Worm (Caenorhabditis elegans) whole organism, L1 larva: ENCODE data around the gene cpf-1.

ENCODE experiments used
- C16A3.4 ChIP-seq: fragments of 150-350 bp; optimal IDR thresholded peaks from 2 replicates; lab custom pipeline; 2014; ENCODE audit warnings: missing biosample characterization, missing genetic modification characterization
- F16B12.6 ChIP-seq: fragments of 150-350 bp; optimal IDR thresholded peaks from 2 replicates; lab custom pipeline; 2014; ENCODE audit warnings: missing biosample characterization, missing genetic modification characterization
- aha-1 ChIP-seq: fragments of 150-350 bp; optimal IDR thresholded peaks from 2 replicates; lab custom pipeline; 2014; ENCODE audit warnings: missing biosample characterization, missing genetic modification characterization
- ama-1 ChIP-seq: fragments of 150-350 bp; optimal IDR thresholded peaks from 2 replicates; lab custom pipeline; 2014
- blmp-1 ChIP-seq: fragments of 150-350 bp; optimal IDR thresholded peaks from 2 replicates; lab custom pipeline; 2014; ENCODE audit warnings: missing biosample characterization, missing genetic modification characterization
- ceh-63 ChIP-seq: fragments of 200-800 bp; sonication (Bioruptor generic); optimal IDR thresholded peaks from 2 replicates; lab custom pipeline; 2018; ENCODE audit warnings: mild to moderate bottlenecking, missing genetic modification characterization, missing compliant biosample characterization
- ceh-8 ChIP-seq: fragments of 200-800 bp; sonication (Bioruptor generic); optimal IDR thresholded peaks from 2 replicates; lab custom pipeline; 2018; ENCODE audit warnings: mild to moderate bottlenecking, missing genetic modification characterization, moderate library complexity, missing compliant biosample characterization
- ceh-82 ChIP-seq, 3 experiments: fragments of 150-350 bp in 1 of 3; sonication (generic microtip) in 2 of 3; optimal IDR thresholded peaks; 2 replicates each; lab custom pipeline; 2014 to 2017; ENCODE audit warnings: missing biosample characterization in 3 of 3, missing genetic modification characterization in 3 of 3
- dpl-1 ChIP-seq, 3 experiments: fragments of 150-350 bp in 2 of 3; sonication (generic microtip) in 1 of 3; optimal IDR thresholded peaks; 2 replicates each; lab custom pipeline; 2014 to 2017; ENCODE audit warnings: missing biosample characterization in 3 of 3, missing genetic modification characterization in 3 of 3, missing genetic modification reagents in 3 of 3
- dsc-1 ChIP-seq: sonication (generic microtip); optimal IDR thresholded peaks from 2 replicates; lab custom pipeline; 2016; ENCODE audit warnings: mild to moderate bottlenecking, missing genetic modification characterization, missing compliant biosample characterization
- fkh-10 ChIP-seq: sonication (generic microtip); optimal IDR thresholded peaks from 2 replicates; lab custom pipeline; 2017; ENCODE audit warnings: missing biosample characterization, missing genetic modification reagents, missing genetic modification characterization
- fkh-4 ChIP-seq: sonication (generic microtip); optimal IDR thresholded peaks from 2 replicates; lab custom pipeline; 2016; ENCODE audit warnings: missing compliant biosample characterization, missing genetic modification characterization, borderline replicate concordance
- fkh-8 ChIP-seq: sonication (generic microtip); optimal IDR thresholded peaks from 2 replicates; lab custom pipeline; 2016; ENCODE audit warnings: mild to moderate bottlenecking, missing genetic modification characterization, missing compliant biosample characterization
- fos-1 ChIP-seq: fragments of 150-350 bp; optimal IDR thresholded peaks from 2 replicates; lab custom pipeline; 2014; ENCODE audit warnings: missing biosample characterization, missing genetic modification characterization
- grh-1 ChIP-seq: fragments of 200-800 bp; sonication (Bioruptor generic); IDR thresholded peaks from 2 replicates; pipeline ENCODE4 v1.3.6; 2022; ENCODE audit warnings: missing genetic modification reagents, missing genetic modification characterization, missing compliant biosample characterization
- hlh-17 ChIP-seq: fragments of 200-800 bp; sonication (Bioruptor generic); optimal IDR thresholded peaks from 2 replicates; lab custom pipeline; 2018; ENCODE audit warnings: missing genetic modification characterization, mild to moderate bottlenecking, missing compliant biosample characterization, moderate library complexity, borderline replicate concordance
- hlh-4 ChIP-seq: sonication (generic microtip); optimal IDR thresholded peaks from 2 replicates; lab custom pipeline; 2016; ENCODE audit warnings: mild to moderate bottlenecking, missing genetic modification characterization, missing compliant biosample characterization
- hpl-2 ChIP-seq: fragments of 150-350 bp; optimal IDR thresholded peaks from 2 replicates; lab custom pipeline; 2014; ENCODE audit warnings: missing biosample characterization, missing genetic modification reagents, missing genetic modification characterization
- irx-1 ChIP-seq: sonication (generic microtip); optimal IDR thresholded peaks from 2 replicates; lab custom pipeline; 2016; ENCODE audit warnings: missing genetic modification characterization, missing compliant biosample characterization
- jun-1 ChIP-seq: fragments of 150-350 bp; optimal IDR thresholded peaks from 2 replicates; lab custom pipeline; 2014; ENCODE audit warnings: missing biosample characterization, missing genetic modification reagents, missing genetic modification characterization
- lin-14 ChIP-seq: fragments of 200-800 bp; sonication (Bioruptor generic); optimal IDR thresholded peaks from 2 replicates; lab custom pipeline; 2018; ENCODE audit warnings: mild to moderate bottlenecking, missing genetic modification characterization, moderate library complexity, missing compliant biosample characterization
- lin-35 ChIP-seq, 2 experiments: fragments of 150-350 bp; optimal IDR thresholded peaks; 2 replicates each; lab custom pipeline; 2014; ENCODE audit warnings: missing biosample characterization in 2 of 2, missing genetic modification characterization in 2 of 2, missing genetic modification reagents in 2 of 2
- lin-39 ChIP-seq: fragments of 150-350 bp; optimal IDR thresholded peaks from 2 replicates; lab custom pipeline; 2014; ENCODE audit warnings: missing biosample characterization, missing genetic modification reagents, missing genetic modification characterization
- lsy-2 ChIP-seq, 2 experiments: fragments of 150-350 bp; optimal IDR thresholded peaks; 2 replicates each; lab custom pipeline; 2014; ENCODE audit warnings: missing biosample characterization in 2 of 2, missing genetic modification characterization in 2 of 2
- mab-9 ChIP-seq: fragments of 200-800 bp; sonication (Bioruptor generic); IDR thresholded peaks from 2 replicates; pipeline ENCODE4 v1.3.6; 2022; ENCODE audit warnings: missing genetic modification reagents, missing genetic modification characterization, missing compliant biosample characterization
- mef-2 ChIP-seq: fragments of 150-350 bp; optimal IDR thresholded peaks from 2 replicates; lab custom pipeline; 2014; ENCODE audit warnings: missing biosample characterization, missing genetic modification characterization
- nhr-12 ChIP-seq: sonication (generic microtip); optimal IDR thresholded peaks from 2 replicates; lab custom pipeline; 2017; ENCODE audit warnings: missing biosample characterization, missing genetic modification characterization
- nhr-237 ChIP-seq: fragments of 150-350 bp; optimal IDR thresholded peaks from 2 replicates; lab custom pipeline; 2014; ENCODE audit warnings: missing biosample characterization, missing genetic modification characterization
- nhr-47 ChIP-seq: sonication (generic microtip); optimal IDR thresholded peaks from 2 replicates; lab custom pipeline; 2016; ENCODE audit warnings: mild to moderate bottlenecking, missing genetic modification characterization, moderate library complexity, missing compliant biosample characterization
- nhr-85 ChIP-seq: sonication (generic microtip); peaks from one replicate; lab custom pipeline; 2016; ENCODE audit warnings: missing genetic modification characterization, inconsistent platforms, missing compliant biosample characterization
- nhr-90 ChIP-seq: sonication (generic microtip); optimal IDR thresholded peaks from 2 replicates; lab custom pipeline; 2016; ENCODE audit warnings: mild to moderate bottlenecking, missing genetic modification characterization, missing compliant biosample characterization; ENCODE audit not compliant: poor library complexity
- pag-3 ChIP-seq: sonication (generic microtip); optimal IDR thresholded peaks from 2 replicates; lab custom pipeline; 2017; ENCODE audit warnings: missing genetic modification characterization, mild to moderate bottlenecking, missing compliant biosample characterization, antibody characterized with exemption, borderline replicate concordance; ENCODE audit not compliant: insufficient read depth
- rnt-1 ChIP-seq: sonication (generic microtip); optimal IDR thresholded peaks from 2 replicates; lab custom pipeline; 2016; ENCODE audit warnings: mild to moderate bottlenecking, missing genetic modification characterization, moderate library complexity, missing compliant biosample characterization
- skn-1 ChIP-seq: fragments of 150-350 bp; optimal IDR thresholded peaks from 2 replicates; lab custom pipeline; 2014; ENCODE audit warnings: missing biosample characterization, missing genetic modification characterization
- snu-23 ChIP-seq: sonication (generic microtip); optimal IDR thresholded peaks from 2 replicates; lab custom pipeline; 2016; ENCODE audit warnings: missing genetic modification characterization, missing compliant biosample characterization
- sox-4 ChIP-seq: sonication (generic microtip); optimal IDR thresholded peaks from 2 replicates; lab custom pipeline; 2016; ENCODE audit warnings: missing genetic modification characterization, missing compliant biosample characterization
- tbx-2 ChIP-seq: sonication (generic microtip); optimal IDR thresholded peaks from 2 replicates; lab custom pipeline; 2016; ENCODE audit warnings: missing genetic modification characterization, missing compliant biosample characterization
- tlp-1 ChIP-seq: fragments of 150-350 bp; optimal IDR thresholded peaks from 2 replicates; lab custom pipeline; 2014; ENCODE audit warnings: missing biosample characterization, missing genetic modification characterization
- unc-130 ChIP-seq: fragments of 150-350 bp; optimal IDR thresholded peaks from 2 replicates; lab custom pipeline; 2017; ENCODE audit warnings: missing biosample characterization, missing genetic modification characterization, inconsistent platforms
- unc-30 ChIP-seq: sonication (generic microtip); optimal IDR thresholded peaks from 2 replicates; lab custom pipeline; 2017; ENCODE audit warnings: missing biosample characterization, missing genetic modification characterization
- unc-62 ChIP-seq: fragments of 150-350 bp; optimal IDR thresholded peaks from 2 replicates; lab custom pipeline; 2014; ENCODE audit warnings: missing biosample characterization, missing genetic modification reagents, missing genetic modification characterization
- unc-98 ChIP-seq: fragments of 200-800 bp; sonication (Bioruptor generic); IDR thresholded peaks from 2 replicates; pipeline ENCODE4 v1.3.6; 2022; ENCODE audit warnings: missing genetic modification characterization, missing compliant biosample characterization
- vab-15 ChIP-seq: sonication (generic microtip); optimal IDR thresholded peaks from 2 replicates; lab custom pipeline; 2017; ENCODE audit warnings: missing genotype, mild to moderate bottlenecking, missing genetic modification characterization, missing compliant biosample characterization
- ztf-11 ChIP-seq, 2 experiments: sonication (generic microtip); optimal IDR thresholded peaks; 2 replicates each; lab custom pipeline; 2016 to 2017; ENCODE audit warnings: missing genetic modification characterization in 2 of 2, missing biosample characterization in 1 of 2, missing compliant biosample characterization in 1 of 2
- ztf-4 ChIP-seq: fragments of 150-350 bp; optimal IDR thresholded peaks from 2 replicates; lab custom pipeline; 2014; ENCODE audit warnings: missing biosample characterization, missing genetic modification characterization

The cpf-1 gene

DNA sequence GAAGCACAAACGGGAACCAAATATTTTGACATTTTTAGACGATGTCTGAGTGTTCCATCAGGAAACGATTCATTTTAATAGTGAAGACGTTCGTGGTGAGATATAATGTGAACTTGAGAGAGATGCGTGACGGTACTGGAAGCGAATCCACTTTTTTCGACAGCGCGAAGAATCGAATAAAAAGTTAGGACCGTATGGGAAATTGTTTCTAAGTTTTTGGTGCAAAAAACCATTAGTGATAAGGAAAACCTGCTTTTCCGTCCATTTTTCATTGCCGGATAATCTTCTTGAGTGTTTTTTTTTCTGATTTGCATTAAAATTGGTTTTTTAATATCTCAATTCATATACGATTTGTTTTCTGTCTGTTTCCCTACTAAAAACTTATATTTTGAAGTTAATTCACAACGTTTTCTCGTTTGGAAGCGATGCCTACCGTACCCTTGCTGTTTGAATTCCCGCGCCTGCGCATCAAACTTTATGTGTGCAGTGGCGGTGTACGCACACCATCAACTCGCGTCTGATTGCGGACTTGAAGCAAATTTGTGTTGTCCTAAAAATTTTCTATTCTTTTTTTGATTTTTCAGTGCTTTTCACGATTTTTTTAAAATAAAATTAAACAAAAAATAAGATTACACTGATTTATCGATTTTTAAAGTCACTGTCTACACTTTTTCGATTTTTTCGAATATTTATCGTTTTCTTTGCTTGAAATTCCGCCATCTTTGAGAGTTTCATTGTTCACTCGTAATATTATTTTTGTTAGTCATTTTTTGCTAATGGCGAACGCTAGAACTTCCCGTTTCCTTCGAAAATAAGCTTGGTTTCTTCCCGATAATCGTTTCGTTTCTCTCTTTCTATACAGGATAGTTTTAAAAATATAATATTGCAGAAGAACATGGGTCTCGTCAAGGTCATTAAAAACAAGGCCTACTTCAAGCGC is 32.9 kb downstream of the cpf-1 start, which contains the start of the genes col-38 and rpl-5 (continued):
- TF ChIP-seq ztf-11 (tag; optimal IDR thresholded peaks at IDR 0.05; lab: Kevin White, UChicago) (peak in 1 of 2 experiments; percentile 56), ama-1 (lab: Kevin White, UChicago) (no peak), unc-98 (GFP tag; lab: Robert Waterston, UW) (no peak), unc-130 (tag; lab: Kevin White, UChicago) (peak; percentile 96), skn-1 (tag; lab: Kevin White, UChicago) (peak; percentile 94), fkh-10 (GFP tag; lab: Kevin White, UChicago) (peak; percentile 72), lin-14 (GFP tag; lab: Kevin White, UChicago) (peak; percentile 93), ceh-8 (GFP tag; lab: Kevin White, UChicago) (peak; percentile 60), dsc-1 (tag; lab: Kevin White, UChicago) (peak; percentile 82), irx-1 (tag; lab: Kevin White, UChicago) (peak; percentile 54)

DNA sequence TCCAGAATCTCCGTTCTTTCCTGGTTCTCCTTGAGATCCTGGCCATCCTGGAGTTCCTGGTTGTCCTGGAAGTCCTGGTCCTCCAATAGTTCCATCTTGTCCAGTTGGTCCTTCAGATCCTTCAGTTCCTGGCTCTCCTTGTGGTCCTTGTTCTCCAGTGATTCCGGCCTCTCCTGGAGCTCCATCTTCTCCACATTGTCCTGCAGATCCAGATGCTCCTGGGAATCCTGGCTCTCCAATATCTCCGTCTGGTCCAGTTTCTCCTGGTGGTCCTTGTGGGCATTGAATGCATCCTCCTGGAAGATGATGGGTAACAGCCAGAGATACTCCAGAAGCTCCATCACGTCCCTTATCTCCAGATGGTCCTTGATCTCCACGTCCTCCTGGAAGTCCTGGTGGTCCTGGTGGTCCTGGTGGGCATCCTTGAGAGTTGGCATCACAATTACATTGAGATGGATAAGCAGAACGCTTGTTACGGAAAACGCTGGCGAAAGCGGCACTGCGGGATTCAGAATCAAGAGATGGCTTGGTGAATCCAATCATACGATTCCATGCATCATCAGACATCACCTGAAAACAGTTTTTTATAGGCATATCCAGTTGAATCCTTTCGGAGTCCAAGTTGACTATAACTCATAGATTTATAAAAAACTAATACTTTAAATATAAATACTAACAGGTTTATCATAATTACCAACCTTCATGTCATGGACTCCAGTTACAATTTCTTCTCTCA is 33.8 kb downstream of the cpf-1 start:
- TF ChIP-seq fkh-8 (no peak), pag-3 (tag; lab: Kevin White, UChicago) (no peak)

DNA sequence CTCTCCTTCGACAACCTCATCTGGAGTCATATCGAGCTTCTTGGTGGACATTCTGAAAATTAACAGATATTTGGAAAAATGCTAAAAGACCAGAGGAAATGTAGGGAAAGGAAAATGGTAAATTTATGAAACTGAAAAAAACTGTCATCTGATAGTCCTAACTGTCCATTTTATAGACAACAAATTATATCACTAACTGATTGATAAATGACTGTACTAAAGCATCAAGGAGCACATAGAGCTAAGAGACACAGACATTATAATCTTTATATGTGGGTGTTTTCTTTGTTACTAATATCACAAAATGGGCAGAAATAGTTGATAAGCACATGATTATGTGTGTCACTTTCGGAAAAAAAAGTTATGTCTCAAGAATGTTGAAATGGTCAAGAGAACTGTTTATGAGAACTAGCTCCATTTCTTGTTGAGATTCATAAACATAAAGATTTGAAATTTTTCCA is 35.4 kb downstream of the cpf-1 start, which contains the start of gene F54C9.3:
F54C9.3 (minus strand) TSS at position 51 of the 461 bp plus-strand sequence.
- TF ChIP-seq jun-1 (peak; percentile 30), nhr-85 (tag; lab: Kevin White, UChicago) (no peak), aha-1 (tag; lab: Kevin White, UChicago) (no peak), lin-35 (GFP tag; optimal IDR thresholded peaks at IDR 0.05; lab: Kevin White, UChicago) (peak in 1 of 2 experiments; percentile 54), nhr-47 (no peak), snu-23 (GFP tag; lab: Kevin White, UChicago) (no peak), nhr-237 (tag; lab: Kevin White, UChicago) (no peak), tbx-2 (tag; lab: Kevin White, UChicago) (no peak), dsc-1 (tag; lab: Kevin White, UChicago) (no peak), dpl-1 (GFP tag; optimal IDR thresholded peaks at IDR 0.05; lab: Kevin White, UChicago) (peak in 1 of 3 experiments; percentile 27), mef-2 (no peak), hlh-17 (GFP tag; lab: Kevin White, UChicago) (no peak), fkh-10 (GFP tag; lab: Kevin White, UChicago) (no peak), ztf-4 (no peak), ceh-63 (no peak), ceh-82 (tag; optimal IDR thresholded peaks at IDR 0.05; lab: Kevin White, UChicago) (no peak), blmp-1 (tag; lab: Kevin White, UChicago) (no peak), hlh-4 (tag; lab: Kevin White, UChicago) (no peak), grh-1 (GFP tag; lab: Robert Waterston, UW) (no peak), rnt-1 (tag; lab: Kevin White, UChicago) (no peak), nhr-90 (tag; lab: Kevin White, UChicago) (no peak), lin-39 (tag; lab: Kevin White, UChicago) (no peak), sox-4 (tag; lab: Kevin White, UChicago) (no peak), unc-62 (no peak), lsy-2 (tag; optimal IDR thresholded peaks at IDR 0.05; lab: Kevin White, UChicago) (peak in 1 of 2 experiments; percentile 13), C16A3.4 (tag; lab: Kevin White, UChicago) (no peak), fos-1 (tag; lab: Kevin White, UChicago) (no peak), ceh-8 (GFP tag; lab: Kevin White, UChicago) (no peak), fkh-4 (no peak), mab-9 (GFP tag; lab: Robert Waterston, UW) (no peak), F16B12.6 (tag; lab: Kevin White, UChicago) (no peak), nhr-12 (no peak), hpl-2 (no peak), unc-30 (no peak), irx-1 (tag; lab: Kevin White, UChicago) (no peak), tlp-1 (tag; lab: Kevin White, UChicago) (peak; percentile 16), vab-15 (tag; lab: Kevin White, UChicago) (no peak)
